Fruit fly (Drosophila melanogaster): ENCODE results near the gene CG31294.

DNA sequence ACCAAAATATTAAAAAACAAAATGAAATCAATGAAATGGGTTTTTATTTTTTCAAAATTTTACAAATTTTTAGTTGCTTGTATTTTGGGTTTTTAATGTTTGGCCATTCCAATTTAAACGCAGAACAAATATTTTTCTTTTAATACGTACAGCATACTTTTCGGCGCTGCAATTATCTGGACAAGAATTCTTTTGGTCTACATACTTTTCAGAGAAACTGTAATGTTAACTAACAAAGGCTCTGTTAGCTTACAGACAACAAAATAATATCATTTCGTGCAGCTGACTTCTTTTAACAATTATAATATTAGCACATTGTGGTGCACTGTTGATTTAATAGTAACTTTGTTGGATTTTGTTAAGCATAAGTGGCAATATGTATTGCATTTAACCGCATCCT, 27.9 kb downstream of the CG31294 start:
- TF ChIP-seq CG33017 (tag; optimal IDR thresholded peaks at IDR 0.05) = no peak
- no peak for TF ChIP-seq kay (GFP tag; ENCODE audit: borderline replicate concordance)
- no peak for TF ChIP-seq Crg-1 (GFP tag; optimal IDR thresholded peaks at IDR 0.05)
- no peak for TF ChIP-seq Mnt (GFP tag; optimal IDR thresholded peaks at IDR 0.05)
- no peak for TF ChIP-seq pad (GFP tag; optimal IDR thresholded peaks at IDR 0.05)
- TF ChIP-seq cnc (optimal IDR thresholded peaks at IDR 0.05) = no peak
- no peak for TF ChIP-seq CG7045 (GFP tag; optimal IDR thresholded peaks at IDR 0.05)
- TF ChIP-seq CG1620 (GFP tag; optimal IDR thresholded peaks at IDR 0.05) = no peak
